Worm (Caenorhabditis elegans) whole organism, L3 larva: ENCODE data around the gene hlh-34.

ENCODE experiments used
- R02D3.7 ChIP-seq: fragments of 150-350 bp; optimal IDR thresholded peaks from 2 replicates; lab custom pipeline; 2014; ENCODE audit warnings: missing biosample characterization, missing genetic modification characterization
- ZK546.5 ChIP-seq: sonication (generic microtip); optimal IDR thresholded peaks from 2 replicates; lab custom pipeline; 2017; ENCODE audit warnings: missing biosample characterization, missing genetic modification characterization
- ama-1 ChIP-seq: fragments of 150-350 bp; optimal IDR thresholded peaks from 2 replicates; lab custom pipeline; 2018
- ceh-16 ChIP-seq: sonication (generic microtip); optimal IDR thresholded peaks from 2 replicates; lab custom pipeline; 2017; ENCODE audit warnings: missing biosample characterization, missing genetic modification characterization
- ceh-28 ChIP-seq: fragments of 150-350 bp; optimal IDR thresholded peaks from 2 replicates; lab custom pipeline; 2014; ENCODE audit warnings: missing biosample characterization, missing genetic modification reagents, missing genetic modification characterization
- ceh-9 ChIP-seq: sonication (generic microtip); optimal IDR thresholded peaks from 2 replicates; lab custom pipeline; 2018; ENCODE audit warnings: missing biosample characterization, missing genetic modification characterization
- egl-27 ChIP-seq: sonication (generic microtip); optimal IDR thresholded peaks from 4 replicates; lab custom pipeline; 2017; ENCODE audit warnings: missing biosample characterization, missing genetic modification reagents, missing genetic modification characterization
- egl-5 ChIP-seq: fragments of 150-350 bp; optimal IDR thresholded peaks from 2 replicates; lab custom pipeline; 2017; ENCODE audit warnings: missing biosample characterization, missing genetic modification reagents, missing genetic modification characterization, inconsistent platforms
- elt-1 ChIP-seq: fragments of 150-350 bp; optimal IDR thresholded peaks from 2 replicates; lab custom pipeline; 2014; ENCODE audit warnings: missing biosample characterization, missing genetic modification characterization
- elt-2 ChIP-seq: sonication (generic microtip); optimal IDR thresholded peaks from 2 replicates; lab custom pipeline; 2016; ENCODE audit warnings: missing genetic modification reagents, mild to moderate bottlenecking, missing genetic modification characterization, missing compliant biosample characterization
- elt-3 ChIP-seq, 3 experiments: fragments of 150-350 bp in 1 of 3; sonication (generic microtip) in 2 of 3; optimal IDR thresholded peaks; 2 replicates in 2 of 3; 4 replicates in 1 of 3; lab custom pipeline; 2014 to 2017; ENCODE audit warnings: missing biosample characterization in 3 of 3, missing genetic modification characterization in 3 of 3
- fkh-10 ChIP-seq: sonication (generic microtip); optimal IDR thresholded peaks from 2 replicates; lab custom pipeline; 2017; ENCODE audit warnings: missing biosample characterization, missing genetic modification reagents, missing genetic modification characterization
- fkh-2 ChIP-seq: fragments of 150-350 bp; optimal IDR thresholded peaks from 2 replicates; lab custom pipeline; 2014; ENCODE audit warnings: missing biosample characterization, missing genetic modification reagents, missing genetic modification characterization
- fos-1 ChIP-seq: fragments of 150-350 bp; optimal IDR thresholded peaks from 2 replicates; lab custom pipeline; 2014; ENCODE audit warnings: missing biosample characterization, missing genetic modification characterization
- jun-1 ChIP-seq: fragments of 150-350 bp; optimal IDR thresholded peaks from 2 replicates; lab custom pipeline; 2014; ENCODE audit warnings: missing biosample characterization, missing genetic modification reagents, missing genetic modification characterization
- lin-15B ChIP-seq: fragments of 150-350 bp; optimal IDR thresholded peaks from 2 replicates; lab custom pipeline; 2014; ENCODE audit warnings: missing biosample characterization, missing genetic modification characterization
- lin-39 ChIP-seq: fragments of 150-350 bp; optimal IDR thresholded peaks from 2 replicates; lab custom pipeline; 2018; ENCODE audit warnings: missing biosample characterization, missing genetic modification reagents, missing genetic modification characterization
- lsy-12 ChIP-seq: sonication (generic microtip); optimal IDR thresholded peaks from 2 replicates; lab custom pipeline; 2016; ENCODE audit warnings: mild to moderate bottlenecking, missing genetic modification characterization, missing compliant biosample characterization
- mml-1 ChIP-seq: fragments of 150-350 bp; sonication (generic microtip); optimal IDR thresholded peaks from 3 replicates; lab custom pipeline; 2014; ENCODE audit warnings: missing biosample characterization, missing genetic modification characterization
- nfya-1 ChIP-seq: sonication (generic microtip); optimal IDR thresholded peaks from 2 replicates; lab custom pipeline; 2017; ENCODE audit warnings: missing genetic modification characterization, mild to moderate bottlenecking, missing compliant biosample characterization, antibody characterized with exemption, moderate library complexity; ENCODE audit not compliant: insufficient read depth
- nhr-12 ChIP-seq: fragments of 150-350 bp; optimal IDR thresholded peaks from 2 replicates; lab custom pipeline; 2014; ENCODE audit warnings: missing biosample characterization, missing genetic modification characterization
- nhr-23 ChIP-seq: fragments of 150-350 bp; optimal IDR thresholded peaks from 2 replicates; lab custom pipeline; 2014; ENCODE audit warnings: missing biosample characterization, missing genetic modification reagents, missing genetic modification characterization
- nhr-25 ChIP-seq: sonication (generic microtip); optimal IDR thresholded peaks from 2 replicates; lab custom pipeline; 2017; ENCODE audit warnings: missing biosample characterization, missing genetic modification characterization
- nhr-43 ChIP-seq: sonication (generic microtip); optimal IDR thresholded peaks from 2 replicates; lab custom pipeline; 2016; ENCODE audit warnings: mild to moderate bottlenecking, missing genetic modification characterization, missing compliant biosample characterization; ENCODE audit not compliant: poor library complexity, severe bottlenecking
- nhr-76 ChIP-seq: fragments of 150-350 bp; sonication (generic microtip); optimal IDR thresholded peaks from 5 replicates; lab custom pipeline; 2014; ENCODE audit warnings: missing biosample characterization, missing genetic modification characterization
- pha-4 ChIP-seq: fragments of 150-350 bp; optimal IDR thresholded peaks from 2 replicates; lab custom pipeline; 2014; ENCODE audit warnings: missing biosample characterization, missing genetic modification reagents, missing genetic modification characterization
- pqm-1 ChIP-seq: fragments of 150-350 bp; optimal IDR thresholded peaks from 2 replicates; lab custom pipeline; 2017; ENCODE audit warnings: missing biosample characterization, missing genetic modification characterization, inconsistent platforms
- sea-2 ChIP-seq: fragments of 150-350 bp; sonication (generic microtip); optimal IDR thresholded peaks from 4 replicates; lab custom pipeline; 2014; ENCODE audit warnings: missing biosample characterization, missing genetic modification reagents, missing genetic modification characterization
- skn-1 ChIP-seq: fragments of 150-350 bp; optimal IDR thresholded peaks from 2 replicates; lab custom pipeline; 2014; ENCODE audit warnings: missing biosample characterization, missing genetic modification characterization
- snpc-4 ChIP-seq: fragments of 150-350 bp; optimal IDR thresholded peaks from 2 replicates; lab custom pipeline; 2014; ENCODE audit warnings: missing biosample characterization, missing genetic modification characterization
- tbx-2 ChIP-seq: sonication (generic microtip); optimal IDR thresholded peaks from 2 replicates; lab custom pipeline; 2016; ENCODE audit warnings: mild to moderate bottlenecking, missing genetic modification characterization, missing compliant biosample characterization
- unc-39 ChIP-seq: sonication (generic microtip); optimal IDR thresholded peaks from 4 replicates; lab custom pipeline; 2017; ENCODE audit warnings: missing biosample characterization, missing genetic modification characterization
- zag-1 ChIP-seq: fragments of 150-350 bp; optimal IDR thresholded peaks from 2 replicates; lab custom pipeline; 2014; ENCODE audit warnings: missing biosample characterization, missing genetic modification characterization
- ztf-4 ChIP-seq: fragments of 150-350 bp; optimal IDR thresholded peaks from 2 replicates; lab custom pipeline; 2014; ENCODE audit warnings: missing biosample characterization, missing genetic modification characterization

Gene hlh-34

ce11 chrV:13664340-13664916, 42.8 kb downstream of the hlh-34 start:
- TF ChIP-seq elt-2 (tag; lab: Kevin White, UChicago) (peak; percentile 51), nfya-1 (peak; percentile 19), fos-1 (tag; lab: Kevin White, UChicago) (no peak), lin-39 (tag; lab: Kevin White, UChicago) (no peak), lin-15B (tag; lab: Kevin White, UChicago) (peak; percentile 55), ama-1 (lab: Kevin White, UChicago) (peak; percentile 40), nhr-23 (tag; lab: Kevin White, UChicago) (peak; percentile 9)

DNA sequence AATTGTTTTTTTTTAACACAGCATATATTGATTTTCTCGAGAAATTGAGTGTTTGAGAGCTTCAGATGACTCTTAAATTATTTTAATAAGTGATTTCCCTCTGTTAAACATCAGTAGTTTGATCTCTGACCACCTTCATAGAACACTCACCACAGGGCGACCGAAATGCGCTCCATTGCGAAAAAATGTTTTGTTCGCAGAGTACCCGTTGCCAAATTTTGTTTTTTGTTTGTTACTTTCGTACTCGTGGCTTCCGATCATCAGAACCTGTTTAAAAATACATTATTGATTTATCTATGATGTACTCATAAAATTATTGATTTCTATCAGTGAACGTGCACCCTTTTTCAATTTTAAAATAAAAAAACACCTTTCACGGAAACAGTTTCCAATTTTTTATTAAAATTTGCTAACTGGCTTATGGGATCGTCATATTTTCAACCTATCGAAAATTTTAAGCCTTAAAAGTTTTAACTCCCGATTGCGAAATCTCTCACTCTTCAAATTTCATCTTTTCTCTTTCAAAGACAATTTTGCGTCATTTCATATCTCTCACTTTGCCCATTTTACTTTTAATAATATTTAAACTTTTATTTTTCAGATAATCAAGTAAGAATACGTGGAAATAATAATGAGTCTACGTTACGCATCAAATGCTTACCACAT, 46.4 kb downstream of the hlh-34 start, which contains the start of gene letm-1:
letm-1 (plus strand) TSS at position 598 of the 666 bp plus-strand sequence.
- no peak for TF ChIP-seq ceh-9 (tag; lab: Kevin White, UChicago)
- no peak for TF ChIP-seq zag-1 (tag; lab: Kevin White, UChicago)
- TF ChIP-seq fkh-2 (tag; lab: Kevin White, UChicago), result no peak
- TF ChIP-seq pha-4 (tag; lab: Kevin White, UChicago), result peak; percentile 49
- no peak for TF ChIP-seq egl-5 (tag; lab: Kevin White, UChicago)
- no peak for TF ChIP-seq jun-1 (tag; lab: Kevin White, UChicago)
- TF ChIP-seq lin-39 (tag; lab: Kevin White, UChicago), result no peak
- peak; percentile 65 for TF ChIP-seq pqm-1 (tag; lab: Kevin White, UChicago)
- TF ChIP-seq nhr-25 (tag; lab: Kevin White, UChicago), result no peak
- peak; percentile 22 for TF ChIP-seq snpc-4 (tag; lab: Kevin White, UChicago)
- TF ChIP-seq elt-1 (tag; lab: Kevin White, UChicago), result no peak
- peak; percentile 39 for TF ChIP-seq elt-2 (tag; lab: Kevin White, UChicago)
- peak; percentile 12 for TF ChIP-seq nfya-1
- TF ChIP-seq elt-3 (tag; optimal IDR thresholded peaks at IDR 0.05; lab: Kevin White, UChicago), result no peak
- TF ChIP-seq ZK546.5 (tag; lab: Kevin White, UChicago), result no peak
- no peak for TF ChIP-seq R02D3.7 (tag; lab: Kevin White, UChicago)
- TF ChIP-seq ceh-28 (tag; lab: Kevin White, UChicago), result peak; percentile 16
- TF ChIP-seq sea-2 (GFP tag; lab: Kevin White, UChicago), result no peak

- TF ChIP-seq skn-1 (tag; lab: Kevin White, UChicago), result no peak
- TF ChIP-seq pqm-1 (tag; lab: Kevin White, UChicago), result no peak
- TF ChIP-seq pha-4 (tag; lab: Kevin White, UChicago), result no peak
- no peak for TF ChIP-seq mml-1 (tag; lab: Kevin White, UChicago)
- no peak for TF ChIP-seq jun-1 (tag; lab: Kevin White, UChicago)
- no peak for TF ChIP-seq nhr-23 (tag; lab: Kevin White, UChicago)
- TF ChIP-seq ceh-16 (tag; lab: Kevin White, UChicago), result no peak
- no peak for TF ChIP-seq fos-1 (tag; lab: Kevin White, UChicago)
- TF ChIP-seq egl-27 (tag; lab: Kevin White, UChicago), result no peak
- TF ChIP-seq tbx-2 (tag; lab: Kevin White, UChicago), result no peak
- no peak for TF ChIP-seq fkh-10 (GFP tag; lab: Kevin White, UChicago)
- TF ChIP-seq zag-1 (tag; lab: Kevin White, UChicago), result no peak
- TF ChIP-seq nhr-25 (tag; lab: Kevin White, UChicago), result no peak
- no peak for TF ChIP-seq R02D3.7 (tag; lab: Kevin White, UChicago)
- TF ChIP-seq nhr-12 (tag; lab: Kevin White, UChicago), result no peak
- TF ChIP-seq lin-15B (tag; lab: Kevin White, UChicago), result no peak
- no peak for TF ChIP-seq ama-1 (lab: Kevin White, UChicago)
- TF ChIP-seq unc-39 (tag; lab: Kevin White, UChicago), result no peak
- no peak for TF ChIP-seq ceh-28 (tag; lab: Kevin White, UChicago)
- TF ChIP-seq nhr-76 (tag; lab: Kevin White, UChicago), result no peak
These were observed 47.1 kb downstream of the hlh-34 start for ce11 chrV:13660115-13660514.

- TF ChIP-seq nhr-43 (peak; percentile 19), elt-3 (tag; optimal IDR thresholded peaks at IDR 0.05; lab: Kevin White, UChicago) (peak in 2 of 3 experiments; percentile 22 to 74), nfya-1 (peak; percentile 23), zag-1 (tag; lab: Kevin White, UChicago) (no peak), jun-1 (tag; lab: Kevin White, UChicago) (peak; percentile 41), nhr-25 (tag; lab: Kevin White, UChicago) (peak; percentile 23), ceh-16 (tag; lab: Kevin White, UChicago) (no peak), fkh-10 (GFP tag; lab: Kevin White, UChicago) (no peak), lsy-12 (tag; lab: Kevin White, UChicago) (no peak), nhr-23 (tag; lab: Kevin White, UChicago) (peak; percentile 39), ceh-9 (tag; lab: Kevin White, UChicago) (no peak), egl-5 (tag; lab: Kevin White, UChicago) (no peak), ztf-4 (tag; lab: Kevin White, UChicago) (no peak), skn-1 (tag; lab: Kevin White, UChicago) (no peak), pqm-1 (tag; lab: Kevin White, UChicago) (peak; percentile 15)
These were observed 48.0 kb downstream of the hlh-34 start for ce11 chrV:13659219-13659618.
